Fruit fly (Drosophila melanogaster) whole organism, embryonic: ENCODE results near the gene CG12507.
A peak's percentile ranks its signal among the peaks of the same experiment; 100 is the strongest.

Source experiments
- Adf1 ChIP-seq: fragments of 200-800 bp; sonication (Bioruptor generic); IDR thresholded peaks from 2 replicates; pipeline ENCODE4 v1.3.6; 2022; ENCODE audit warnings: missing biosample characterization, missing genetic modification characterization
- Awh ChIP-seq: fragments of 200-800 bp; sonication (Bioruptor generic); IDR thresholded peaks from 2 replicates; pipeline ENCODE4, ENCODE4 v1.3.6; 2022; ENCODE audit warnings: missing biosample characterization, missing genetic modification characterization
- CG10267 ChIP-seq: fragments of 200-800 bp; sonication (Bioruptor generic); optimal IDR thresholded peaks from 2 replicates; lab custom pipeline; 2018; ENCODE audit warnings: missing biosample characterization, mild to moderate bottlenecking, missing genetic modification characterization, moderate library complexity
- CG10979 ChIP-seq: fragments of 200-800 bp; sonication (Bioruptor generic); optimal IDR thresholded peaks from 2 replicates; lab custom pipeline; 2018; ENCODE audit warnings: missing biosample characterization, mild to moderate bottlenecking, missing genetic modification characterization, moderate library complexity
- CG11093 ChIP-seq: fragments of 200-800 bp; sonication (Bioruptor generic); IDR thresholded peaks from 3 replicates; pipeline ENCODE4 v1.3.6; 2022; ENCODE audit warnings: missing biosample characterization, missing genetic modification characterization
- CG12155 ChIP-seq: fragments of 200-800 bp; sonication (Bioruptor generic); optimal IDR thresholded peaks from 3 replicates; lab custom pipeline; 2016; ENCODE audit warnings: missing biosample characterization, missing genetic modification characterization
- CG12659 ChIP-seq: fragments of 200-800 bp; sonication (Bioruptor generic); optimal IDR thresholded peaks from 3 replicates; lab custom pipeline; 2017; ENCODE audit warnings: mild to moderate bottlenecking, missing biosample characterization, missing genetic modification reagents, missing genetic modification characterization
- CG13775 ChIP-seq: fragments of 200-800 bp; sonication (Bioruptor generic); optimal IDR thresholded peaks from 3 replicates; lab custom pipeline; 2017; ENCODE audit warnings: missing biosample characterization, mild to moderate bottlenecking, missing genetic modification characterization
- CG15011 ChIP-seq: fragments of 200-800 bp; sonication (Bioruptor generic); optimal IDR thresholded peaks from 3 replicates; lab custom pipeline; 2018; ENCODE audit warnings: missing biosample characterization, mild to moderate bottlenecking, missing genetic modification characterization
- CG15696 ChIP-seq: fragments of 200-800 bp; sonication (Bioruptor generic); optimal IDR thresholded peaks from 2 replicates; lab custom pipeline; 2019; ENCODE audit warnings: missing biosample characterization, mild to moderate bottlenecking, missing genetic modification characterization, moderate library complexity
- CG16813 ChIP-seq: fragments of 200-800 bp; sonication (Bioruptor generic); IDR thresholded peaks from 3 replicates; pipeline ENCODE4 v1.3.6; 2022; ENCODE audit warnings: missing biosample characterization, missing genetic modification characterization; ENCODE audit not compliant: partially characterized antibody
- CG17802 ChIP-seq: fragments of 200-800 bp; sonication (Bioruptor generic); optimal IDR thresholded peaks from 2 replicates; lab custom pipeline; 2018; ENCODE audit warnings: missing biosample characterization, mild to moderate bottlenecking, missing genetic modification characterization, moderate library complexity
- CG2199 ChIP-seq: fragments of 200-800 bp; sonication (Bioruptor generic); IDR thresholded peaks from 3 replicates; pipeline ENCODE4 v1.3.6; 2022; ENCODE audit warnings: missing biosample characterization, missing genetic modification characterization
- CG30431 ChIP-seq: fragments of 200-800 bp; sonication (Bioruptor generic); optimal IDR thresholded peaks from 2 replicates; lab custom pipeline; 2017; ENCODE audit warnings: missing biosample characterization, missing genetic modification characterization
- CG32532 ChIP-seq: fragments of 200-800 bp; sonication (Bioruptor generic); IDR thresholded peaks from 2 replicates; pipeline ENCODE4 v1.3.6; 2022; ENCODE audit warnings: missing biosample characterization, missing genetic modification characterization
- CG32767 ChIP-seq: fragments of 200-800 bp; sonication (Bioruptor generic); IDR thresholded peaks from 2 replicates; pipeline ENCODE4 v1.3.6; 2022; ENCODE audit warnings: missing biosample characterization, missing genetic modification characterization
- CG7839 ChIP-seq: fragments of 200-800 bp; sonication (Bioruptor generic); optimal IDR thresholded peaks from 3 replicates; lab custom pipeline; 2018; ENCODE audit warnings: missing biosample characterization, mild to moderate bottlenecking, missing genetic modification characterization, moderate library complexity
- CG8388 ChIP-seq: fragments of 200-800 bp; sonication (Bioruptor generic); optimal IDR thresholded peaks from 2 replicates; lab custom pipeline; 2019; ENCODE audit warnings: missing biosample characterization, mild to moderate bottlenecking, missing genetic modification characterization, moderate library complexity
- CoRest ChIP-seq: fragments of 200-800 bp; sonication (Bioruptor generic); optimal IDR thresholded peaks from 3 replicates; lab custom pipeline; 2018; ENCODE audit warnings: missing biosample characterization, mild to moderate bottlenecking, missing genetic modification characterization, moderate library complexity
- Dbx ChIP-seq: fragments of 200-800 bp; sonication (Bioruptor generic); IDR thresholded peaks from 3 replicates; pipeline ENCODE4 v1.3.6; 2022; ENCODE audit warnings: missing biosample characterization, missing genetic modification characterization
- HmgD ChIP-seq: fragments of 200-800 bp; sonication (Bioruptor generic); optimal IDR thresholded peaks from 3 replicates; lab custom pipeline; 2016; ENCODE audit warnings: missing biosample characterization, missing genetic modification characterization
- Hsf ChIP-seq: fragments of 200-800 bp; sonication (Bioruptor generic); optimal IDR thresholded peaks from 3 replicates; lab custom pipeline; 2016; ENCODE audit warnings: missing biosample characterization, missing genetic modification characterization
- MTF-1 ChIP-seq: fragments of 200-800 bp; sonication (Bioruptor generic); optimal IDR thresholded peaks from 2 replicates; lab custom pipeline; 2018; ENCODE audit warnings: missing biosample characterization, mild to moderate bottlenecking, missing genetic modification characterization, borderline replicate concordance
- NfI ChIP-seq: fragments of 200-800 bp; sonication (Bioruptor generic); optimal IDR thresholded peaks from 3 replicates; lab custom pipeline; 2018; ENCODE audit warnings: missing biosample characterization, mild to moderate bottlenecking, missing genetic modification characterization, moderate library complexity
- Sox100B ChIP-seq: fragments of 200-800 bp; sonication (Bioruptor generic); optimal IDR thresholded peaks from 3 replicates; lab custom pipeline; 2018; ENCODE audit warnings: missing biosample characterization, mild to moderate bottlenecking, missing genetic modification characterization
- al ChIP-seq: fragments of 200-800 bp; sonication (Bioruptor generic); IDR thresholded peaks from 2 replicates; pipeline ENCODE4 v1.3.6; 2022; ENCODE audit warnings: missing biosample characterization, missing genetic modification characterization
- bbx ChIP-seq: fragments of 200-800 bp; sonication (Bioruptor generic); IDR thresholded peaks from 2 replicates; pipeline ENCODE4 v1.3.6; 2022; ENCODE audit warnings: missing biosample characterization, missing genetic modification characterization; ENCODE audit not compliant: partially characterized antibody
- bsh ChIP-seq, 2 experiments: fragments of 200-800 bp; sonication (Bioruptor generic); optimal IDR thresholded peaks; 2 replicates each; lab custom pipeline; 2017 to 2018; ENCODE audit warnings: mild to moderate bottlenecking in 2 of 2, missing biosample characterization in 2 of 2, missing genetic modification characterization in 2 of 2, moderate library complexity in 1 of 2
- btn ChIP-seq: fragments of 200-800 bp; sonication (Bioruptor generic); optimal IDR thresholded peaks from 2 replicates; lab custom pipeline; 2016; ENCODE audit warnings: missing biosample characterization, missing genetic modification characterization
- chif ChIP-seq, 2 experiments: fragments of 200-800 bp; sonication (Bioruptor generic); optimal IDR thresholded peaks; 3 replicates each; lab custom pipeline; 2016; ENCODE audit warnings: missing biosample characterization in 2 of 2, missing genetic modification characterization in 2 of 2
- chn ChIP-seq: fragments of 200-800 bp; sonication (Bioruptor generic); optimal IDR thresholded peaks from 2 replicates; lab custom pipeline; 2016; ENCODE audit warnings: missing biosample characterization, missing genetic modification characterization
- dpn ChIP-seq, 2 experiments: fragments of 200-800 bp; sonication (Bioruptor generic); optimal IDR thresholded peaks; 3 replicates each; lab custom pipeline; 2016; ENCODE audit warnings: missing biosample characterization in 2 of 2, missing genetic modification characterization in 2 of 2
- esg ChIP-seq: fragments of 200-800 bp; sonication (Bioruptor generic); conservative IDR thresholded peaks from 2 replicates; pipeline ENCODE4 v1.3.6; 2022; ENCODE audit warnings: missing biosample characterization, missing genetic modification characterization
- eve ChIP-seq, 2 experiments: fragments of >200 bp; optimal IDR thresholded peaks; 2 replicates each; lab custom pipeline; 2017; ENCODE audit warnings: missing biosample characterization in 2 of 2, missing genetic modification characterization in 2 of 2
- fd102C ChIP-seq: fragments of 200-800 bp; sonication (Bioruptor generic); optimal IDR thresholded peaks from 2 replicates; lab custom pipeline; 2018; ENCODE audit warnings: missing biosample characterization, mild to moderate bottlenecking, missing genetic modification characterization, moderate library complexity
- fd64A ChIP-seq: fragments of 200-800 bp; sonication (Bioruptor generic); optimal IDR thresholded peaks from 3 replicates; lab custom pipeline; 2018; ENCODE audit warnings: missing biosample characterization, mild to moderate bottlenecking, missing genetic modification characterization
- fd96Cb ChIP-seq: fragments of 200-800 bp; sonication (Bioruptor generic); optimal IDR thresholded peaks from 2 replicates; lab custom pipeline; 2018; ENCODE audit warnings: missing biosample characterization, mild to moderate bottlenecking, missing genetic modification characterization, moderate library complexity
- ftz-f1 ChIP-seq: fragments of 200-800 bp; sonication (Bioruptor generic); optimal IDR thresholded peaks from 2 replicates; lab custom pipeline; 2016; ENCODE audit warnings: missing biosample characterization, missing genetic modification characterization
- gcm2 ChIP-seq: fragments of 200-800 bp; sonication (Bioruptor generic); optimal IDR thresholded peaks from 2 replicates; lab custom pipeline; 2016; ENCODE audit warnings: missing biosample characterization, missing genetic modification characterization
- gt ChIP-seq: fragments of 200-800 bp; sonication (Bioruptor generic); IDR thresholded peaks from 2 replicates; pipeline ENCODE4 v1.3.6; 2022; ENCODE audit warnings: missing biosample characterization, missing genetic modification characterization
- kah ChIP-seq: fragments of 200-800 bp; sonication (Bioruptor generic); optimal IDR thresholded peaks from 2 replicates; lab custom pipeline; 2018; ENCODE audit warnings: missing biosample characterization, mild to moderate bottlenecking, missing genetic modification characterization
- nom ChIP-seq: fragments of 200-800 bp; sonication (Bioruptor generic); optimal IDR thresholded peaks from 2 replicates; lab custom pipeline; 2017; ENCODE audit warnings: missing biosample characterization, missing genetic modification characterization, mild to moderate bottlenecking, moderate library complexity, missing genetic modification reagents
- onecut ChIP-seq: fragments of 200-800 bp; sonication (Bioruptor generic); IDR thresholded peaks from 2 replicates; pipeline ENCODE4 v1.3.6; 2022; ENCODE audit warnings: missing biosample characterization, missing genetic modification characterization
- pho ChIP-seq: fragments of 200-800 bp; sonication (Bioruptor generic); optimal IDR thresholded peaks from 2 replicates; lab custom pipeline; 2016; ENCODE audit warnings: missing biosample characterization, missing genetic modification characterization
- sob ChIP-seq: fragments of 200-800 bp; sonication (Bioruptor generic); IDR thresholded peaks from 2 replicates; pipeline ENCODE4 v1.3.6; 2022; ENCODE audit warnings: missing biosample characterization, missing genetic modification characterization
- sr ChIP-seq: fragments of 200-800 bp; sonication (Bioruptor generic); IDR thresholded peaks from 3 replicates; pipeline ENCODE4 v1.3.6; 2022; ENCODE audit warnings: missing biosample characterization, missing genetic modification characterization
- stwl ChIP-seq: fragments of 200-800 bp; sonication (Bioruptor generic); optimal IDR thresholded peaks from 3 replicates; lab custom pipeline; 2018; ENCODE audit warnings: missing biosample characterization, mild to moderate bottlenecking, missing genetic modification characterization, moderate library complexity
- trem ChIP-seq: fragments of 200-800 bp; optimal IDR thresholded peaks from 3 replicates; lab custom pipeline; 2019; ENCODE audit warnings: missing biosample characterization, mild to moderate bottlenecking, missing genetic modification characterization, moderate library complexity
- unpg ChIP-seq: fragments of 200-800 bp; sonication (Bioruptor generic); optimal IDR thresholded peaks from 3 replicates; lab custom pipeline; 2018; ENCODE audit warnings: missing biosample characterization, mild to moderate bottlenecking, missing genetic modification characterization, moderate library complexity
- zen ChIP-seq: fragments of 200-800 bp; sonication (Bioruptor generic); optimal IDR thresholded peaks from 3 replicates; lab custom pipeline; 2018; ENCODE audit warnings: missing biosample characterization, mild to moderate bottlenecking, missing genetic modification characterization, moderate library complexity

The CG12507 gene

dm6 chrX:16263415-16263814, 2.9 kb downstream of the CG12507 start (continued):
- TF ChIP-seq CG32767 (GFP tag; lab: Robert Waterston, UW) (peak; percentile 67; the same call in 1 of the 2 replicates), MTF-1 (GFP tag; lab: Kevin White, UChicago) (peak; percentile 20), CG11093 (GFP tag; lab: Robert Waterston, UW) (peak; percentile 62; the same call in 1 of the 3 replicates), fd102C (no peak), CG16813 (GFP tag; lab: Robert Waterston, UW) (no peak), bbx (no peak), trem (tag; lab: Kevin White, UChicago) (peak; percentile 69), onecut (GFP tag; lab: Robert Waterston, UW) (peak; percentile 79), CG17802 (peak; percentile 43), chn (GFP tag; lab: Kevin White, UChicago) (peak; percentile 69), sr (GFP tag; lab: Robert Waterston, UW) (0 out of 3 replicates have a peak, but pooled peaks have one; percentile 28), pho (GFP tag; lab: Kevin White, UChicago) (peak; percentile 13), Adf1 (GFP tag; lab: Robert Waterston, UW) (peak; percentile 24; the same call in 1 of the 2 replicates), Sox100B (GFP tag; lab: Kevin White, UChicago) (no peak), stwl (tag; lab: Kevin White, UChicago) (no peak), CG30431 (GFP tag; lab: Kevin White, UChicago) (peak; percentile 72), NfI (GFP tag; lab: Kevin White, UChicago) (peak; percentile 70), eve (GFP tag; optimal IDR thresholded peaks at IDR 0.05; lab: Kevin White, UChicago) (no peak), kah (peak; percentile 32), Awh (GFP tag; lab: Robert Waterston, UW) (peak; percentile 86), gt (GFP tag; lab: Robert Waterston, UW) (no peak), dpn (GFP tag; optimal IDR thresholded peaks at IDR 0.05; lab: Kevin White, UChicago) (peak; percentile 24 to 72), CG12155 (GFP tag; lab: Kevin White, UChicago) (peak; percentile 55), al (GFP tag; lab: Robert Waterston, UW) (peak; percentile 57), CG8388 (GFP tag; lab: Kevin White, UChicago) (peak; percentile 69), nom (GFP tag; lab: Kevin White, UChicago) (peak; percentile 7), CoRest (peak; percentile 76)

dm6 chrX:16244731-16245130, 21.6 kb downstream of the CG12507 start:
- TF ChIP-seq Dbx (GFP tag; lab: Robert Waterston, UW) (no peak), chif (GFP tag; optimal IDR thresholded peaks at IDR 0.05; lab: Kevin White, UChicago) (peak in 1 of 2 experiments; percentile 6), CG7839 (tag; lab: Kevin White, UChicago) (peak; percentile 28), btn (GFP tag; lab: Kevin White, UChicago) (no peak), CG15011 (GFP tag; lab: Kevin White, UChicago) (no peak), CG12659 (GFP tag; lab: Kevin White, UChicago) (no peak), CG13775 (GFP tag; lab: Kevin White, UChicago) (no peak), gcm2 (no peak), CG10979 (tag; lab: Kevin White, UChicago) (peak; percentile 100), fd96Cb (tag; lab: Kevin White, UChicago) (no peak), CG2199 (GFP tag; lab: Robert Waterston, UW) (peak; percentile 87), CG10267 (tag; lab: Kevin White, UChicago) (peak; percentile 14), onecut (GFP tag; lab: Robert Waterston, UW) (peak; percentile 16; the same call in 1 of the 2 replicates), Hsf (GFP tag; lab: Kevin White, UChicago) (peak; percentile 4), fd64A (no peak), CG15696 (tag; lab: Kevin White, UChicago) (peak; percentile 24), sob (GFP tag; lab: Robert Waterston, UW) (peak; percentile 26; the same call in 1 of the 2 replicates), HmgD (GFP tag; lab: Kevin White, UChicago) (no peak), unpg (GFP tag; lab: Kevin White, UChicago) (peak; percentile 29), CoRest (peak; percentile 22), ftz-f1 (GFP tag; lab: Kevin White, UChicago) (peak; percentile 85), zen (tag; lab: Kevin White, UChicago) (peak; percentile 8), CG32532 (GFP tag; lab: Robert Waterston, UW) (peak; percentile 48; the same call in 1 of the 2 replicates), bsh (GFP tag; optimal IDR thresholded peaks at IDR 0.05; lab: Kevin White, UChicago) (peak in 1 of 2 experiments; percentile 21), esg (GFP tag; lab: Robert Waterston, UW) (no peak)
